Worm (Caenorhabditis elegans): ENCODE results near the gene C01G10.9.

- no peak for TF ChIP-seq elt-3 (tag; optimal IDR thresholded peaks at IDR 0.05)
- TF ChIP-seq nhr-12 (tag; optimal IDR thresholded peaks at IDR 0.05): no peak
Observed at ce11 chrV:15058423-15058822, 23.9 kb upstream of the C01G10.9 start.
